Worm (Caenorhabditis elegans): ENCODE results near the gene C34C12.6.

ce11 chrIII:3456226-3456625, 26.2 kb upstream of the C34C12.6 start:
- TF ChIP-seq jun-1 (tag; optimal IDR thresholded peaks at IDR 0.05) (peak; percentile 95), dve-1 (tag; optimal IDR thresholded peaks at IDR 0.05; ENCODE audit: insufficient read depth) (peak; percentile 100), nhr-28 (tag; optimal IDR thresholded peaks at IDR 0.05) (peak; percentile 96), unc-130 (GFP tag; optimal IDR thresholded peaks at IDR 0.05) (peak; percentile 76), fos-1 (tag; optimal IDR thresholded peaks at IDR 0.05) (peak; percentile 52), ama-1 (optimal IDR thresholded peaks at IDR 0.05) (peak; percentile 60), hmg-1.1 (GFP tag; IDR thresholded peaks at IDR 0.05) (peak; percentile 99)
